Fruit fly (Drosophila melanogaster): Measurements from ENCODE around the gene CG13895.
A peak's percentile ranks its signal among the peaks of the same experiment; 100 is the strongest.

CG13895 gene

dm6 chr3L:710345-710822 is 2.4 kb upstream of the CG13895 start, which contains the start of gene CkIIalpha-i3 (continued):
- TF ChIP-seq sens (GFP tag) (peak; percentile 38), Lpt (GFP tag; optimal IDR thresholded peaks at IDR 0.05) (no peak), pnt (GFP tag; optimal IDR thresholded peaks at IDR 0.05) (peak; percentile 4), Lhr (GFP tag; optimal IDR thresholded peaks at IDR 0.05) (peak; percentile 77), CoRest (tag; optimal IDR thresholded peaks at IDR 0.05) (peak; percentile 30), CG17361 (GFP tag; IDR thresholded peaks at IDR 0.05) (0 out of 3 replicates have a peak, but pooled peaks have one; percentile 33), gsb (GFP tag; IDR thresholded peaks at IDR 0.05) (no peak), CG2116 (GFP tag; optimal IDR thresholded peaks at IDR 0.05) (peak; percentile 97), CG43689 (GFP tag; IDR thresholded peaks at IDR 0.05) (no peak), CG18262 (tag; optimal IDR thresholded peaks at IDR 0.05) (no peak), Adf1 (GFP tag; IDR thresholded peaks at IDR 0.05) (no peak), Dbx (GFP tag; IDR thresholded peaks at IDR 0.05) (no peak), CG12744 (GFP tag; optimal IDR thresholded peaks at IDR 0.05) (no peak), Pdp1 (GFP tag; optimal IDR thresholded peaks at IDR 0.05) (peak in 1 of 2 experiments; percentile 90), CG15073 (GFP tag; optimal IDR thresholded peaks at IDR 0.05) (no peak), al (GFP tag; IDR thresholded peaks at IDR 0.05) (no peak), GATAe (GFP tag; conservative IDR thresholded peaks at IDR 0.05) (no peak), CG30403 (GFP tag; optimal IDR thresholded peaks at IDR 0.05) (peak; percentile 2), Sry-δ (GFP tag; optimal IDR thresholded peaks at IDR 0.05) (peak; percentile 11), CG8281 (tag; optimal IDR thresholded peaks at IDR 0.05) (peak; percentile 1), Dfd (GFP tag; optimal IDR thresholded peaks at IDR 0.05) (no peak), seq (GFP tag; IDR thresholded peaks at IDR 0.05) (no peak), Six4 (GFP tag; optimal IDR thresholded peaks at IDR 0.05) (no peak), Ets97D (GFP tag; optimal IDR thresholded peaks at IDR 0.05) (peak; percentile 18), hb (GFP tag; IDR thresholded peaks at IDR 0.05; ENCODE audit: partially characterized antibody) (no peak), CG3407 (GFP tag; optimal IDR thresholded peaks at IDR 0.05) (no peak), pzg (GFP tag; optimal IDR thresholded peaks at IDR 0.05) (peak; percentile 14), kah (GFP tag; optimal IDR thresholded peaks at IDR 0.05) (no peak), CG10321 (GFP tag; IDR thresholded peaks at IDR 0.05) (no peak), CG4360 (GFP tag; IDR thresholded peaks at IDR 0.05) (no peak), vvl (GFP tag; IDR thresholded peaks at IDR 0.05) (peak; percentile 38; the same call in 1 of the 2 replicates), CG3847 (GFP tag; IDR thresholded peaks at IDR 0.05) (no peak), CG13123 (GFP tag; optimal IDR thresholded peaks at IDR 0.05) (no peak), CG2712 (tag; optimal IDR thresholded peaks at IDR 0.05) (peak; percentile 36), Dip3 (GFP tag; optimal IDR thresholded peaks at IDR 0.05) (no peak), CG8290 (GFP tag; optimal IDR thresholded peaks at IDR 0.05) (peak; percentile 100), CG8290 (tag; optimal IDR thresholded peaks at IDR 0.05) (peak; percentile 79 to 98), pita (GFP tag; optimal IDR thresholded peaks at IDR 0.05) (peak; percentile 82), CG33213 (GFP tag; optimal IDR thresholded peaks at IDR 0.05) (peak; percentile 22), insv (GFP tag; optimal IDR thresholded peaks at IDR 0.05) (peak; percentile 60 to 98), row (GFP tag; IDR thresholded peaks at IDR 0.05) (no peak), sd (tag; optimal IDR thresholded peaks at IDR 0.05) (peak; percentile 50), CG30020 (tag; optimal IDR thresholded peaks at IDR 0.05) (no peak), knrl (GFP tag; IDR thresholded peaks at IDR 0.05; ENCODE audit: partially characterized antibody) (peak; percentile 33; the same call in 1 of the 3 replicates), CG2199 (GFP tag; IDR thresholded peaks at IDR 0.05) (no peak), ase (GFP tag; IDR thresholded peaks at IDR 0.05) (no peak), Hr3 (GFP tag; optimal IDR thresholded peaks at IDR 0.05) (no peak), CG17802 (tag; optimal IDR thresholded peaks at IDR 0.05) (no peak), kay (GFP tag; optimal IDR thresholded peaks at IDR 0.05) (no peak), CG17186 (GFP tag; optimal IDR thresholded peaks at IDR 0.05) (no peak), CG4617 (GFP tag; optimal IDR thresholded peaks at IDR 0.05; ENCODE audit: borderline replicate concordance) (peak; percentile 11), bsh (GFP tag; optimal IDR thresholded peaks at IDR 0.05) (no peak), Sin3A (optimal IDR thresholded peaks at IDR 0.05) (peak; percentile 37)

Data from whole organism, embryonic.